Worm (Caenorhabditis elegans) whole organism, L1 larva: ENCODE measurements around the gene chil-4.

Experiments used
- aly-2 ChIP-seq: fragments of 150-350 bp; optimal IDR thresholded peaks from 2 replicates; lab custom pipeline; 2014; ENCODE audit warnings: missing biosample characterization, missing genetic modification characterization
- fkh-8 ChIP-seq: sonication (generic microtip); optimal IDR thresholded peaks from 2 replicates; lab custom pipeline; 2016; ENCODE audit warnings: mild to moderate bottlenecking, missing genetic modification characterization, missing compliant biosample characterization
- snu-23 ChIP-seq: sonication (generic microtip); optimal IDR thresholded peaks from 2 replicates; lab custom pipeline; 2016; ENCODE audit warnings: missing genetic modification characterization, missing compliant biosample characterization
- sptf-1 ChIP-seq: fragments of 150-350 bp; optimal IDR thresholded peaks from 2 replicates; lab custom pipeline; 2014; ENCODE audit warnings: missing biosample characterization, missing genetic modification characterization
- sup-37 ChIP-seq: fragments of 200-800 bp; sonication (Bioruptor generic); optimal IDR thresholded peaks from 2 replicates; lab custom pipeline; 2018; ENCODE audit warnings: mild to moderate bottlenecking, missing genetic modification characterization, missing compliant biosample characterization
- xbp-1 ChIP-seq: sonication (generic microtip); optimal IDR thresholded peaks from 2 replicates; lab custom pipeline; 2016; ENCODE audit warnings: missing genetic modification characterization, missing compliant biosample characterization

DNA sequence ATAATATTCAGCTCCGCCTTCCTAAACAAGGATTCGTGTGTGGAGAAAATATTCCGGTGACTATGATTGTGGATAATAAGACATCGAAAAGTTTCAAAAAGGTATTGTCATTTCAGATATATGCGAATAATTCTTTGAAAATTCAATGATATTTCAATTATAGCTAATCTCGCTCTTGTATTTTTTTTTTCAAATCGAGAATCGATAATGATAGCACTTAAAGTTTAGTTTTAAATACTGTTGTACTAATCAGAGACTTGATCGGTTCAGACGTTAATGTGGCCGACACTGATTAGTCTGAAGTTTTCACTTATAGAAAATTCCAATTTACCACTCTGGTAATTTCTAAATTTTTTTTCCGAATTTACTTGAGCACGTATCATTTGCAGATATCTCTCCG lies 19.6 kb downstream of the chil-4 start:
- TF ChIP-seq snu-23 (GFP tag; lab: Kevin White, UChicago) (no peak), xbp-1 (no peak), sup-37 (GFP tag; lab: Kevin White, UChicago) (no peak), sptf-1 (tag; lab: Kevin White, UChicago) (no peak), fkh-8 (no peak), aly-2 (tag; lab: Kevin White, UChicago) (no peak)
